Worm (Caenorhabditis elegans): Measurements from ENCODE around the gene C28G1.2.

The C28G1.2 gene

DNA sequence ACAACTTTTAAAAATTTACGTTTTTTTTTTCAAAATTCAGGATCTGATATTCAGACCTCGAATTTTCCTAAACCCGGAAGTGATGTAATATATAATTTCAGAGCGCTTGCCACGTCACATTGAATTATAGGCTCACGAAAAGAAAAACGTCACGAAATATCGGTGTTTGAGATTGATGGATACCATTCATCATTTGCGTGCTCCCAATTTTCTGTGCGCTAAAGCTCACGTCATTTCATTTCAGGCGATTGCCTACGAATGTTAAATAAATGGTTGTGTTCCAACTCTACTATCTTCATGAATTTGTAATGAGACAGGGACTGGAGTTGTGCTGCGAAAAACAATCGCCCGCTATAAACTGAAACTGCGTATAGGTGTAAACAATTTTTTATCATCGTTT, 27.1 kb upstream of the C28G1.2 start:
- TF ChIP-seq unc-55 (GFP tag; optimal IDR thresholded peaks at IDR 0.05) (peak; percentile 36), nhr-10 (tag; optimal IDR thresholded peaks at IDR 0.05) (no peak)

DNA sequence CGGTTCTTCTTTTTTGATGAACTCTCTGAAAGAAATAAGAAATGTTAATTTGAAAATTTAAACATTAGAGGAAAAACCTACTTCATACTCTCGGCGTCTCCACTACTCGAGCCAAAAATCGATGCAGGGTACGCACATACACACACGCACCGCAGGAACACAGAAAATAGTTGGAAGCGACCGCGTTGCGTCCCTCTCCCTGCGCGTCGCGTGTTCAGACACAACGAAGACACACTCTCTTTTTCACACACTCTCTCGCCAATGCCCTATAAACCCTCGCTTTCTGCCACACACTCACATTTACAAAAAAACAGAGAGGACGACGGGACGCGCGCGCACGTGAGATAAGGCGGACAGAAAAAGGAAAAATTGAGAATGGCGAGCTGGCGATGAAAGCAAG, 24.9 kb upstream of the C28G1.2 start, which contains the start of gene R04E5.9:
TSS of gene R04E5.9 (minus strand) at position 235 of the 400 bp plus-strand sequence.
- TF ChIP-seq unc-39 (tag; optimal IDR thresholded peaks at IDR 0.05) (no peak), alr-1 (tag; optimal IDR thresholded peaks at IDR 0.05) (no peak), skn-1 (tag; optimal IDR thresholded peaks at IDR 0.05) (no peak), nhr-25 (tag; optimal IDR thresholded peaks at IDR 0.05) (peak; percentile 64), nhr-129 (tag; optimal IDR thresholded peaks at IDR 0.05) (peak; percentile 93), crh-2 (tag; optimal IDR thresholded peaks at IDR 0.05) (peak; percentile 94), mdl-1 (tag; optimal IDR thresholded peaks at IDR 0.05) (peak; percentile 84 to 95), mab-5 (tag; optimal IDR thresholded peaks at IDR 0.05) (peak; percentile 48), snpc-4 (tag; optimal IDR thresholded peaks at IDR 0.05) (peak; percentile 26), unc-55 (GFP tag; optimal IDR thresholded peaks at IDR 0.05) (peak; percentile 96), aly-2 (tag; optimal IDR thresholded peaks at IDR 0.05) (no peak), R02D3.7 (tag; optimal IDR thresholded peaks at IDR 0.05) (no peak), elt-3 (tag; optimal IDR thresholded peaks at IDR 0.05) (no peak), F13H6.1 (tag; optimal IDR thresholded peaks at IDR 0.05) (peak; percentile 92), ztf-11 (tag; optimal IDR thresholded peaks at IDR 0.05) (no peak), blmp-1 (tag; optimal IDR thresholded peaks at IDR 0.05; ENCODE audit: insufficient read depth) (peak; percentile 49), gmeb-1 (tag; optimal IDR thresholded peaks at IDR 0.05) (peak; percentile 48), nhr-6 (tag; optimal IDR thresholded peaks at IDR 0.05) (peak; percentile 42), lin-11 (tag; optimal IDR thresholded peaks at IDR 0.05) (peak; percentile 96), nhr-77 (tag; optimal IDR thresholded peaks at IDR 0.05) (peak; percentile 9), zag-1 (tag; optimal IDR thresholded peaks at IDR 0.05) (peak; percentile 77), ceh-82 (tag; optimal IDR thresholded peaks at IDR 0.05) (peak; percentile 33), sma-3 (GFP tag; optimal IDR thresholded peaks at IDR 0.05) (peak; percentile 72), unc-62 (GFP tag; optimal IDR thresholded peaks at IDR 0.05) (no peak), nhr-23 (tag; optimal IDR thresholded peaks at IDR 0.05) (no peak), sem-4 (tag; optimal IDR thresholded peaks at IDR 0.05) (peak; percentile 81), ztf-1 (GFP tag; conservative IDR thresholded peaks at IDR 0.05) (no peak), sma-9 (GFP tag; optimal IDR thresholded peaks at IDR 0.05) (peak; percentile 90), sma-9 (tag; optimal IDR thresholded peaks at IDR 0.05) (no peak), ztf-4 (tag; optimal IDR thresholded peaks at IDR 0.05) (peak; percentile 41), nhr-21 (tag; optimal IDR thresholded peaks at IDR 0.05) (peak; percentile 70), nhr-237 (tag; optimal IDR thresholded peaks at IDR 0.05) (no peak), mbf-1 (tag; optimal IDR thresholded peaks at IDR 0.05) (no peak), elt-1 (tag; optimal IDR thresholded peaks at IDR 0.05) (no peak), dmd-4 (tag; optimal IDR thresholded peaks at IDR 0.05) (no peak), egl-27 (tag; optimal IDR thresholded peaks at IDR 0.05) (peak; percentile 86), peb-1 (tag; optimal IDR thresholded peaks at IDR 0.05) (peak; percentile 13), ama-1 (optimal IDR thresholded peaks at IDR 0.05) (peak; percentile 7), nhr-11 (tag; optimal IDR thresholded peaks at IDR 0.05) (no peak), lsy-2 (tag; optimal IDR thresholded peaks at IDR 0.05) (peak; percentile 53 to 84), ceh-16 (tag; optimal IDR thresholded peaks at IDR 0.05) (no peak), lin-39 (tag; optimal IDR thresholded peaks at IDR 0.05) (no peak), Y55F3AM.14 (GFP tag; optimal IDR thresholded peaks at IDR 0.05) (peak; percentile 80), fos-1 (tag; optimal IDR thresholded peaks at IDR 0.05) (peak; percentile 92), ZK546.5 (tag; optimal IDR thresholded peaks at IDR 0.05) (no peak), C34F6.9 (tag; optimal IDR thresholded peaks at IDR 0.05) (peak; percentile 94), nhr-10 (tag; optimal IDR thresholded peaks at IDR 0.05) (no peak), lin-13 (GFP tag; optimal IDR thresholded peaks at IDR 0.05) (peak; percentile 83), nhr-12 (tag; optimal IDR thresholded peaks at IDR 0.05) (no peak)
